Fruit fly (Drosophila melanogaster): ENCODE measurements around the gene Setd3.
A peak's percentile ranks its signal among the peaks of the same experiment; 100 is the strongest.

Setd3 gene

DNA sequence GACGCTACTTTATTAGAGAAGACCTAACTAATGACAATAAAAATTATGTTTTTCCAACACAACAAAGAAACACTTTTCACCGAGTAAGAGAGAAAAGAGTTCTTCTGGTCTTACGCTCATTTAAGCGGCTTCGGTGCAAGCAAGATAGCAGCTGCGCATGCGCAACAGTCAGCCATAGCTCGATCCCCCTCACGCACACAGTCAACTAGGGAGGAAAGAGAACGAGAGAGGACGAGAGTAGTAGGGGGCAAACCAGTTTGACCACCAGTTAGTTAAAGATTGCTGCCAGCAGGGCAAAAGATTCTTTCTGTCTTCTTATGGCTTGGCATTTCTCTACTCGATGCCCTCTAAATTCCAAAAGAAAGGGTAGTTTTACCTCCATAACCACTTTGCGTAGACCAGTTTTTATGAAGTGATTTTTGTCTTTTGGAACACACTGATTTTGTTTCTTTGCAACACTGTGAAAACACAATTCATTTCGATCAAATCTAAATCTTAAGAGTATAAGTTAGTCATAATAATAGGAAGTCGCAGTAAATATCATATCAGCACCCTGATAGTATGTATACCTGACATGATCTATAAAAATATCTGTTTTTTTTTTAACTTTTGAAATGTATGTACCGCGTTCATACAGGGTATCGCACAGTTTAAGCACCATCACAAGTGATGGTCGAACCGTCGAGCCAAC is 32.0 kb upstream of the Setd3 start (continued):
- TF ChIP-seq chinmo (GFP tag; IDR thresholded peaks at IDR 0.05; ENCODE audit: partially characterized antibody), result peak; percentile 81; the same call in 2 of the 4 replicates
- TF ChIP-seq Ada2b (GFP tag; IDR thresholded peaks at IDR 0.05), result no peak
- no peak for TF ChIP-seq CG7556 (GFP tag; optimal IDR thresholded peaks at IDR 0.05)
- no peak for TF ChIP-seq CG18619 (GFP tag; optimal IDR thresholded peaks at IDR 0.05)
- TF ChIP-seq shn (GFP tag; optimal IDR thresholded peaks at IDR 0.05), result peak; percentile 37
- TF ChIP-seq toy (GFP tag; IDR thresholded peaks at IDR 0.05), result no peak
- TF ChIP-seq CG11085 (GFP tag; IDR thresholded peaks at IDR 0.05), result no peak
- peak; percentile 65 for TF ChIP-seq D19A (tag; optimal IDR thresholded peaks at IDR 0.05)
- TF ChIP-seq CG3065 (GFP tag; optimal IDR thresholded peaks at IDR 0.05), result no peak
- TF ChIP-seq pzg (GFP tag; optimal IDR thresholded peaks at IDR 0.05), result no peak
- no peak for TF ChIP-seq CG33213 (GFP tag; optimal IDR thresholded peaks at IDR 0.05)
- no peak for TF ChIP-seq CG10654 (GFP tag; optimal IDR thresholded peaks at IDR 0.05)
- no peak for TF ChIP-seq CG12942 (GFP tag; optimal IDR thresholded peaks at IDR 0.05)
- no peak for TF ChIP-seq cwo (GFP tag; optimal IDR thresholded peaks at IDR 0.05)
- no peak for TF ChIP-seq Gsc (GFP tag; IDR thresholded peaks at IDR 0.05)
- TF ChIP-seq CG32772 (GFP tag; IDR thresholded peaks at IDR 0.05), result 0 out of 2 replicates have a peak, but pooled peaks have one; percentile 15
- peak; percentile 43 for TF ChIP-seq NC2β (GFP tag; optimal IDR thresholded peaks at IDR 0.05)
- no peak for TF ChIP-seq da (GFP tag; optimal IDR thresholded peaks at IDR 0.05)
- TF ChIP-seq E2f1 (GFP tag; IDR thresholded peaks at IDR 0.05), result no peak
- TF ChIP-seq dmrt11E (tag; optimal IDR thresholded peaks at IDR 0.05), result peak; percentile 33
- TF ChIP-seq dm (GFP tag; optimal IDR thresholded peaks at IDR 0.05), result no peak
- no peak for TF ChIP-seq sc (optimal IDR thresholded peaks at IDR 0.05)
- no peak for TF ChIP-seq sc (GFP tag; optimal IDR thresholded peaks at IDR 0.05)
- no peak for TF ChIP-seq Tbp (GFP tag; optimal IDR thresholded peaks at IDR 0.05)
- TF ChIP-seq CG15479 (GFP tag; optimal IDR thresholded peaks at IDR 0.05), result peak; percentile 89
- TF ChIP-seq D19B (GFP tag; optimal IDR thresholded peaks at IDR 0.05), result peak; percentile 91
- TF ChIP-seq Hmr (GFP tag; optimal IDR thresholded peaks at IDR 0.05), result peak; percentile 32
- no peak for TF ChIP-seq CG17568 (GFP tag; optimal IDR thresholded peaks at IDR 0.05)
- peak; percentile 41 for TF ChIP-seq phol (tag; optimal IDR thresholded peaks at IDR 0.05)
- peak; percentile 43 for TF ChIP-seq CG12659 (GFP tag; optimal IDR thresholded peaks at IDR 0.05)
- no peak for TF ChIP-seq bowl (GFP tag; IDR thresholded peaks at IDR 0.05)
- TF ChIP-seq pros (GFP tag; optimal IDR thresholded peaks at IDR 0.05), result peak; percentile 89
- no peak for TF ChIP-seq zf30C (GFP tag; optimal IDR thresholded peaks at IDR 0.05)
- TF ChIP-seq CG2129 (GFP tag; IDR thresholded peaks at IDR 0.05; ENCODE audit: partially characterized antibody), result no peak
- TF ChIP-seq Oli (tag; optimal IDR thresholded peaks at IDR 0.05), result peak; percentile 50
- TF ChIP-seq B-H2 (GFP tag; optimal IDR thresholded peaks at IDR 0.05), result no peak
- TF ChIP-seq bsh (GFP tag; optimal IDR thresholded peaks at IDR 0.05), result peak in 1 of 2 experiments; percentile 21
- peak; percentile 30 for TF ChIP-seq tio (GFP tag; optimal IDR thresholded peaks at IDR 0.05)
- TF ChIP-seq so (GFP tag; IDR thresholded peaks at IDR 0.05), result no peak
- TF ChIP-seq peb (GFP tag; IDR thresholded peaks at IDR 0.05), result no peak
- peak; percentile 48 for TF ChIP-seq CG14710 (tag; optimal IDR thresholded peaks at IDR 0.05)
- TF ChIP-seq CG34224 (GFP tag; IDR thresholded peaks at IDR 0.05; ENCODE audit: partially characterized antibody), result no peak
- TF ChIP-seq CG18476 (GFP tag; optimal IDR thresholded peaks at IDR 0.05), result no peak
- no peak for TF ChIP-seq CG7372 (GFP tag; IDR thresholded peaks at IDR 0.05)
- TF ChIP-seq sob (GFP tag; IDR thresholded peaks at IDR 0.05), result no peak
- no peak for TF ChIP-seq CG16863 (GFP tag; optimal IDR thresholded peaks at IDR 0.05)
- peak; percentile 25 for TF ChIP-seq CG5180 (GFP tag; optimal IDR thresholded peaks at IDR 0.05)
- TF ChIP-seq corto (GFP tag; optimal IDR thresholded peaks at IDR 0.05), result no peak
- TF ChIP-seq sim (GFP tag; IDR thresholded peaks at IDR 0.05), result no peak
- TF ChIP-seq CG2116 (GFP tag; optimal IDR thresholded peaks at IDR 0.05), result no peak
